Fruit fly (Drosophila melanogaster): ENCODE data around the gene mts.

dm6 chr2L:7790448-7791355 is 36.7 kb upstream of the mts start, which contains the start of gene CG7149:
- TF ChIP-seq sv (GFP tag; optimal IDR thresholded peaks at IDR 0.05) (no peak), N (GFP tag; optimal IDR thresholded peaks at IDR 0.05) (no peak), foxo (GFP tag; optimal IDR thresholded peaks at IDR 0.05) (peak in 1 of 2 experiments; percentile 42), tai (GFP tag; optimal IDR thresholded peaks at IDR 0.05) (no peak), usp (GFP tag; optimal IDR thresholded peaks at IDR 0.05) (no peak), Hr78 (GFP tag; optimal IDR thresholded peaks at IDR 0.05) (no peak), dsf (GFP tag; optimal IDR thresholded peaks at IDR 0.05; ENCODE audit: borderline replicate concordance) (no peak), h (GFP tag; optimal IDR thresholded peaks at IDR 0.05) (peak; percentile 36), Sp1 (GFP tag; optimal IDR thresholded peaks at IDR 0.05) (peak; percentile 46), Dfd (GFP tag; optimal IDR thresholded peaks at IDR 0.05) (no peak), dl (GFP tag; optimal IDR thresholded peaks at IDR 0.05; ENCODE audit: insufficient read depth in 1 of 2, partially characterized antibody in 2 of 2) (peak; percentile 46 to 68), Hnf4 (GFP tag; optimal IDR thresholded peaks at IDR 0.05) (peak; percentile 16), Myc (optimal IDR thresholded peaks at IDR 0.05) (peak; percentile 92)
